Worm (Caenorhabditis elegans): ENCODE data around the gene oac-58.

ce11 chrIV:12290744-12291143, 20.8 kb downstream of the oac-58 start, which contains the start of gene C42C1.8:
- TF ChIP-seq ref-1 (GFP tag; conservative IDR thresholded peaks at IDR 0.05), result no peak
- TF ChIP-seq ztf-23 (GFP tag; IDR thresholded peaks at IDR 0.05), result no peak
- TF ChIP-seq med-1 (GFP tag; optimal IDR thresholded peaks at IDR 0.05; ENCODE audit: insufficient read depth), result no peak
- TF ChIP-seq T22C8.4 (GFP tag; IDR thresholded peaks at IDR 0.05), result no peak
- TF ChIP-seq flt-1 (GFP tag; IDR thresholded peaks at IDR 0.05), result no peak
- TF ChIP-seq tab-1 (GFP tag; IDR thresholded peaks at IDR 0.05), result no peak
- TF ChIP-seq klf-2 (GFP tag; conservative IDR thresholded peaks at IDR 0.05), result no peak
- no peak for TF ChIP-seq ztf-29 (GFP tag; IDR thresholded peaks at IDR 0.05)
- TF ChIP-seq cog-1 (tag; optimal IDR thresholded peaks at IDR 0.05), result no peak

Measured in whole organism, midembryonic.